Fruit fly (Drosophila melanogaster): ENCODE measurements around the gene isoQC.
A peak's percentile ranks its signal among the peaks of the same experiment; 100 is the strongest.

Gene isoQC

DNA sequence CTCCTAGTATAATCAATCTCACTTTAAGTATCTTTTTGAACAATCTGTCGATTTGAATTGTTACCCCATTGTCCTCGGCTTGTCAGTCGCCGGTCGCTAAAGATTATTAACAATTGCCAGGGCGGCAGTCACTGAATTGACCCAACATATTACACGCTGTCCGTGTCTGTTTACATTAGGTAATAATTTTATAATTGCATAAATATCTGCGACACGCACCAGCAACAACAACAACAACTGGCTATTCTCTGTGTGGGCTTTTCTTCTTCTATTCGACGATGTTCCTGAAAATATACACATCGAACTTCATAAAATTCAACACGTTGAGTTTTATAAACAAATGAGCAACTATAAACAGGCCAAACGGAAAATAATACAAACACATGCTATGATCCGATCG lies 25.5 kb upstream of the isoQC start:
- TF ChIP-seq dmrt93B (GFP tag; optimal IDR thresholded peaks at IDR 0.05) (no peak), sv (GFP tag; optimal IDR thresholded peaks at IDR 0.05) (no peak), Hr78 (GFP tag; optimal IDR thresholded peaks at IDR 0.05) (no peak)

DNA sequence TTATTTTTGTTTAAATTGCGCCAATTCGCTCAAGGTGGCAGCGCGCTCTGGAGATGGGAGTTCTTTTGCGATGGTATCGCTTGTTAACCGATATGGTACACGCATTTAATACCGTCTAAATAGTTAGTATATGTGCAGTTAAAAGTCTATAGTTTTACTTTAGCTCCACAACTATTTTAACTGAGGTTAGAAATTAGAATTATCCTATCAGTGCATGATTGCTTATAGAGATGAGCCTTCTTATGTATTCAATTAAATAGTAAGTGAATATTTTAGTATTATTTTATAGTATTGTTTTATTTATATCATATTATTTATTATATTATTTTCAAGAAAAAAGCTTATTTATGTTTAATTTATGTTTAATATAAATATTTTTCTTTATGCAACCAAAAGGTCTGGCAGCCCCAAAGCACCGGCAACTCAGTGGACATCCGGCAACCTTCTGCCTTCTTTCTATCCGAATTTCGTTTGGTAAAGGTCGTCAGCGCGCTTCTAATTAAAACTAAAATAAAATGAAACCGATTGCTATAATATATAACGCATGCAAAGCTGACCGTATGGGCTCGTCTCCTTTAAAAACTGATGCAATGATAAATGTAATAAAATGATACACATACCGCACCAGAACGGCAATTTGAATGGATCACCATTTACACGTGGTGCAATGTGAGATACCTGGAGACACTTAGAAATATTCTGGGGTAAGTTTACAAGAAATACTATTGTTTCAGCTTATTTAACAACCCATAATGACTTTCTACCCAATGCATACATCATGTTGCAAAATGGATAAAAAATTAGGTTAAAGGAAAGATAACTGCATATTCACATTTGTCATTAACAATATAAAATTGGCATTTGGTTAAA lies 21.2 kb upstream of the isoQC start, which contains the start of gene CG5199:
CG5199 (minus strand) TSS at position 52 of the 870 bp plus-strand sequence.
- TF ChIP-seq lola (GFP tag; optimal IDR thresholded peaks at IDR 0.05) (no peak), Jra (GFP tag; optimal IDR thresholded peaks at IDR 0.05) (no peak), dsf (GFP tag; optimal IDR thresholded peaks at IDR 0.05; ENCODE audit: borderline replicate concordance) (no peak), CG9705 (GFP tag; optimal IDR thresholded peaks at IDR 0.05) (peak; percentile 4), pan (optimal IDR thresholded peaks at IDR 0.05) (no peak), CrebA (GFP tag; optimal IDR thresholded peaks at IDR 0.05; ENCODE audit: borderline replicate concordance) (no peak), OdsH (GFP tag; optimal IDR thresholded peaks at IDR 0.05) (peak; percentile 30), Rel (GFP tag; optimal IDR thresholded peaks at IDR 0.05) (no peak), Rel (tag; optimal IDR thresholded peaks at IDR 0.05) (no peak), woc (GFP tag; optimal IDR thresholded peaks at IDR 0.05) (no peak), N (GFP tag; optimal IDR thresholded peaks at IDR 0.05) (no peak), foxo (GFP tag; optimal IDR thresholded peaks at IDR 0.05) (peak in 1 of 2 experiments; percentile 74), dmrt93B (GFP tag; optimal IDR thresholded peaks at IDR 0.05) (peak; percentile 41), GATAd (GFP tag; optimal IDR thresholded peaks at IDR 0.05) (no peak), Hr78 (GFP tag; optimal IDR thresholded peaks at IDR 0.05) (no peak), rgr (GFP tag; optimal IDR thresholded peaks at IDR 0.05) (peak; percentile 44), ey (GFP tag; optimal IDR thresholded peaks at IDR 0.05) (peak; percentile 11), Abd-B (GFP tag; optimal IDR thresholded peaks at IDR 0.05) (no peak), Sp1 (GFP tag; optimal IDR thresholded peaks at IDR 0.05) (peak; percentile 59), Myc (optimal IDR thresholded peaks at IDR 0.05) (peak; percentile 26), Hr83 (GFP tag; optimal IDR thresholded peaks at IDR 0.05; ENCODE audit: poor library complexity, severe bottlenecking) (peak; percentile 44), br (GFP tag; optimal IDR thresholded peaks at IDR 0.05) (no peak), jim (GFP tag; optimal IDR thresholded peaks at IDR 0.05) (no peak), dl (GFP tag; optimal IDR thresholded peaks at IDR 0.05; ENCODE audit: insufficient read depth in 1 of 2, partially characterized antibody in 2 of 2) (no peak), CG32264 (GFP tag; optimal IDR thresholded peaks at IDR 0.05) (no peak), sage (GFP tag; optimal IDR thresholded peaks at IDR 0.05) (peak; percentile 7), Mio (GFP tag; optimal IDR thresholded peaks at IDR 0.05) (no peak), sv (GFP tag; optimal IDR thresholded peaks at IDR 0.05) (no peak), HLH106 (tag; optimal IDR thresholded peaks at IDR 0.05) (peak; percentile 80), psq (GFP tag; optimal IDR thresholded peaks at IDR 0.05) (peak; percentile 64), Vsx2 (GFP tag; optimal IDR thresholded peaks at IDR 0.05; ENCODE audit: partially characterized antibody) (no peak), Hnf4 (GFP tag; optimal IDR thresholded peaks at IDR 0.05) (peak; percentile 13), brk (GFP tag; optimal IDR thresholded peaks at IDR 0.05) (peak; percentile 41), usp (GFP tag; optimal IDR thresholded peaks at IDR 0.05) (no peak), fru (GFP tag; optimal IDR thresholded peaks at IDR 0.05) (peak; percentile 23), Dfd (GFP tag; optimal IDR thresholded peaks at IDR 0.05) (no peak), h (GFP tag; optimal IDR thresholded peaks at IDR 0.05) (peak; percentile 50), tai (GFP tag; optimal IDR thresholded peaks at IDR 0.05) (no peak), Dif (GFP tag; optimal IDR thresholded peaks at IDR 0.05; ENCODE audit: partially characterized antibody) (no peak)

Measured in whole organism, wandering third instar larva.